Worm (Caenorhabditis elegans) whole organism, midembryonic: Measurements from ENCODE around the gene F58A3.3.

Source experiments
- T22C8.4 ChIP-seq: fragments of 200-800 bp; sonication (Bioruptor generic); IDR thresholded peaks from 2 replicates; pipeline ENCODE4 v1.3.6; 2022; ENCODE audit warnings: missing genetic modification characterization, missing compliant biosample characterization
- cog-1 ChIP-seq: sonication (generic microtip); optimal IDR thresholded peaks from 2 replicates; lab custom pipeline; 2016; ENCODE audit warnings: missing genetic modification characterization, missing compliant biosample characterization
- flt-1 ChIP-seq: fragments of 200-800 bp; sonication (Bioruptor generic); IDR thresholded peaks from 2 replicates; pipeline ENCODE4 v1.3.6; 2022; ENCODE audit warnings: missing genetic modification characterization, missing compliant biosample characterization
- klf-2 ChIP-seq: fragments of 200-800 bp; sonication (Bioruptor generic); conservative IDR thresholded peaks from 2 replicates; pipeline ENCODE4 v1.3.6; 2022; ENCODE audit warnings: missing genetic modification reagents, missing genetic modification characterization, missing compliant biosample characterization
- med-1 ChIP-seq: sonication (generic microtip); optimal IDR thresholded peaks from 2 replicates; lab custom pipeline; 2017; ENCODE audit warnings: missing genetic modification characterization, mild to moderate bottlenecking, missing compliant biosample characterization, antibody characterized with exemption, missing genetic modification reagents; ENCODE audit not compliant: insufficient read depth
- ref-1 ChIP-seq: fragments of 200-800 bp; sonication (Bioruptor generic); conservative IDR thresholded peaks from 2 replicates; pipeline ENCODE4 v1.3.6; 2022; ENCODE audit warnings: missing genetic modification reagents, missing genetic modification characterization, missing compliant biosample characterization
- tab-1 ChIP-seq: fragments of 200-800 bp; sonication (Bioruptor generic); IDR thresholded peaks from 2 replicates; pipeline ENCODE4 v1.3.6; 2022; ENCODE audit warnings: missing genetic modification characterization, missing compliant biosample characterization
- ztf-23 ChIP-seq: fragments of 200-800 bp; sonication (Bioruptor generic); IDR thresholded peaks from 2 replicates; pipeline ENCODE4 v1.3.6; 2022; ENCODE audit warnings: missing genetic modification reagents, missing genetic modification characterization, missing compliant biosample characterization
- ztf-29 ChIP-seq: fragments of 200-800 bp; sonication (Bioruptor generic); IDR thresholded peaks from 2 replicates; pipeline ENCODE4 v1.3.6; 2022; ENCODE audit warnings: missing genetic modification reagents, missing genetic modification characterization, missing compliant biosample characterization

The F58A3.3 gene

DNA sequence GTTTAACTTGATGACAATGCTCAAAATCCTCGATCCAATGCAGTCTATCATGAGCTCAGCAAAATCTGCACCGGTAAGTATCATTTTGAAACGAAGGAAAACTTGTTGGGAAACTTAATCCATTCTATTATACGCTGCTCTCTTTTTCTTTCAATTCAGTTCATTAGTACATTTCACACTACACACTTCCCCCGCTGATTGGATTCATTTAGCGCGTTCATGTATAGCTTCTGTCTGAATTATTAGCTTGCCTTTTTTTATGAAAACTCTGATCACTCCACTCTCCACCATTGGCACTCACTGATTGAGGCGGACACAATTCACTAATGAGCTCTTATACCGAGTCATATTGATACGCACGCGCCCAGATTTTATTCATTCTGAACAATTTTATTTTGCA, 25.8 kb downstream of the F58A3.3 start:
- TF ChIP-seq ref-1 (GFP tag; lab: Robert Waterston, UW), result no peak
- TF ChIP-seq flt-1 (GFP tag; lab: Robert Waterston, UW), result no peak
- TF ChIP-seq cog-1 (tag; lab: Kevin White, UChicago), result no peak
- TF ChIP-seq T22C8.4 (GFP tag; lab: Robert Waterston, UW), result no peak
- no peak for TF ChIP-seq med-1 (GFP tag; lab: Kevin White, UChicago)
- no peak for TF ChIP-seq tab-1 (GFP tag; lab: Robert Waterston, UW)
- TF ChIP-seq ztf-29 (GFP tag; lab: Robert Waterston, UW), result no peak
- TF ChIP-seq klf-2 (GFP tag; lab: Robert Waterston, UW), result no peak
- no peak for TF ChIP-seq ztf-23 (GFP tag; lab: Robert Waterston, UW)

DNA sequence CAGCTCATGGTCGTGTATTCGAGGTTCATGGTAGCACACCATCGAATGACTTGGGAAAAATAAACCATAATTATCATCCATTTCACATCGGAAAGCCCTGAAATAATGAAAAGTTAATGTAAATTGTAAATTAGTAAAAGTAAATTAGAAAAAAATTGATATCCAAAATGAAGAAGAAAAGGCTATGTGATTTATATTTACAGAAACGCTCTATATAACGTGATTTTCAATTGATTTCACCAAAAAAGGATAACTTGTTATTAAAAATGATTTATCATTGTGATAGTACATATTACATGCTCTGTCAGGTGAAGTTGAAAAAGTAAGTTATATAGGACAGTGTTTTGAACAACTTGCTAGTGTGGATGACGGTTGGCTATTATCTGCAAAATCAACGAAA, 30.3 kb downstream of the F58A3.3 start, which contains the start of gene C09F12.3:
C09F12.3 (minus strand) TSS at position 101 of the 400 bp plus-strand sequence.
- TF ChIP-seq klf-2 (GFP tag; lab: Robert Waterston, UW), result no peak

DNA sequence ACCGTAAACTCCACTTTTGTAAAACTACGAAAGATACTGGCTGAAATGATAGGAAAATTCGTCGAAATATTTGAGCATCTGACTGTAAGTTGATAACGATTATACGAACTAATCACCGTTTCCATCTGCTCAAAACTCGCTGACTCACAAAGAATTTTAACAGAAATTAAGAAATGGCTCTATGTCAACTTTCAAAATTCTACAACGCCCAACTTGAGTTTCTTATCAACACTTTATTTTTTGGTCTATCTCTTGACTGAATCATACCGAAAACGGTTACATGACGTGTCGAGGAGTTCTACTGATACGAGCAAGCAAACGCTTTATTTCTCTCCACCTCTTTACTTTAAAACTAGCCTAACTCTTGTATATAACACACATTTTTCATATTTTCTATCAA, 34.7 kb downstream of the F58A3.3 start, which contains the start of gene clc-1:
clc-1 (plus strand) TSS at position 264 of the 400 bp plus-strand sequence.
- no peak for TF ChIP-seq ref-1 (GFP tag; lab: Robert Waterston, UW)
- TF ChIP-seq tab-1 (GFP tag; lab: Robert Waterston, UW), result no peak

DNA sequence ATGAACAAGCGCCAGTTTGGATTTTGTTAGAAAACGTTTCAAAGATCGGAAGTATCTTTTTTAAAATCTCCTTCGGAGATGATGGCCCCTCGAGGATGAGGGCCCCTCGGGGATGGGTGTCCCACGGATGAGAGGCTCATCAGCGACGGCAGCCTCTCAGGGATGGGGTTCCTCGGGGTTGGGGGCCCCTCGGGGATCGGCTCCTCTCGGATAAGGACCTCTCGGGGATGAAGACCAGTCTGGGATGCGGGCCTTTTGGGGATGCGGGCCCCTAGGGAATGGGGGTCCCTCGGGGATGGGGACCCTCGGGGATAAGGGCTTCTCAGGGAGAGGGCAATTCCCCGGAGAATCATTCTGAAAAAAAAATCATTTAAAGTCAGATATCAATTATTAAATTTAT, 37.9 kb downstream of the F58A3.3 start:
- TF ChIP-seq klf-2 (GFP tag; lab: Robert Waterston, UW) (no peak), ztf-23 (GFP tag; lab: Robert Waterston, UW) (no peak), ztf-29 (GFP tag; lab: Robert Waterston, UW) (no peak), T22C8.4 (GFP tag; lab: Robert Waterston, UW) (no peak), ref-1 (GFP tag; lab: Robert Waterston, UW) (no peak), cog-1 (tag; lab: Kevin White, UChicago) (no peak), med-1 (GFP tag; lab: Kevin White, UChicago) (no peak), flt-1 (GFP tag; lab: Robert Waterston, UW) (no peak), tab-1 (GFP tag; lab: Robert Waterston, UW) (no peak)

DNA sequence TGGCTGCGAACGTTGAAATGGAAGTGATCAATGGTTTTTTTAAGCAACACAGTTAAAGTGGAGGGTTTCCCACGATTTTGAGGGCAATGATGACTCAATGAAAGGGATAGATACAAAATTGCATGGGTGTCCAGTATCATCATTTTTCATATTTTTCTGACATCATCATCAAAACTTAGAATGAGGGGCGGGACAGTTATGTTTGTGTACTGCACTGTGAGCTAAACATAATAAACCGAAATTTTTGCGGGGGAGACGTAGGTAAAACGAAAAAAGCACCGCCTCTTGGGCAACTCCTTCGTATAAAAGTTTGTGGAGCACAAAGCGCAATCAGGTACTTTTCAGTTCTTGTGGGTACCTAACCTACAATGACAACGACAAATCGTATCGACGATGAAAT, 41.2 kb downstream of the F58A3.3 start, which contains the start of gene C09F12.2:
C09F12.2 (plus strand) TSS at position 301 of the 400 bp plus-strand sequence.
- TF ChIP-seq cog-1 (tag; lab: Kevin White, UChicago), result no peak
- no peak for TF ChIP-seq ztf-23 (GFP tag; lab: Robert Waterston, UW)
- TF ChIP-seq T22C8.4 (GFP tag; lab: Robert Waterston, UW), result no peak
- no peak for TF ChIP-seq med-1 (GFP tag; lab: Kevin White, UChicago)
- TF ChIP-seq ref-1 (GFP tag; lab: Robert Waterston, UW), result no peak
- TF ChIP-seq flt-1 (GFP tag; lab: Robert Waterston, UW), result no peak
- no peak for TF ChIP-seq klf-2 (GFP tag; lab: Robert Waterston, UW)
- TF ChIP-seq tab-1 (GFP tag; lab: Robert Waterston, UW), result no peak
- TF ChIP-seq ztf-29 (GFP tag; lab: Robert Waterston, UW), result no peak

DNA sequence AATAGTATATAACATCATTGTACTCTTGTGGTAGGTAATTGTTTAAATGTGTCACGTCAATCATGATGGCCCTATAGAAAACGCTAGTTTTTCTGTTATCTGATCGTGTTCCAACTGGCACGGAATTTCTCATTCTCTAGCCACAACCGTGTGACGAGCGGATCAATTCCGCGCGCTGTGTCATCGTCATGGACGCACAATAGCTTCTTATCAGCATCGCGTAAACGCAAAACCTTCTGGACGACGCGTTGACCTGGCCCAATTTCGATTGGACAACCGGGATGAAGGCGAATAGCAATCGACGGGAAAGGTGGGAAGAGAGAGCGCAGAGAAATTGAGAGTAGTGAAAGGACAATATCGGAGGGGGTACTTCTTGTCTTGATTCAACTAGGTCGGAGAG, 44.6 kb downstream of the F58A3.3 start, which contains the start of gene lpr-3:
lpr-3 (plus strand) TSS at position 374 of the 400 bp plus-strand sequence.
- no peak for TF ChIP-seq med-1 (GFP tag; lab: Kevin White, UChicago)
- no peak for TF ChIP-seq klf-2 (GFP tag; lab: Robert Waterston, UW)
- TF ChIP-seq cog-1 (tag; lab: Kevin White, UChicago), result no peak
- TF ChIP-seq ref-1 (GFP tag; lab: Robert Waterston, UW), result no peak
- no peak for TF ChIP-seq ztf-23 (GFP tag; lab: Robert Waterston, UW)
- TF ChIP-seq flt-1 (GFP tag; lab: Robert Waterston, UW), result no peak
- TF ChIP-seq tab-1 (GFP tag; lab: Robert Waterston, UW), result no peak
- no peak for TF ChIP-seq ztf-29 (GFP tag; lab: Robert Waterston, UW)
- no peak for TF ChIP-seq T22C8.4 (GFP tag; lab: Robert Waterston, UW)

DNA sequence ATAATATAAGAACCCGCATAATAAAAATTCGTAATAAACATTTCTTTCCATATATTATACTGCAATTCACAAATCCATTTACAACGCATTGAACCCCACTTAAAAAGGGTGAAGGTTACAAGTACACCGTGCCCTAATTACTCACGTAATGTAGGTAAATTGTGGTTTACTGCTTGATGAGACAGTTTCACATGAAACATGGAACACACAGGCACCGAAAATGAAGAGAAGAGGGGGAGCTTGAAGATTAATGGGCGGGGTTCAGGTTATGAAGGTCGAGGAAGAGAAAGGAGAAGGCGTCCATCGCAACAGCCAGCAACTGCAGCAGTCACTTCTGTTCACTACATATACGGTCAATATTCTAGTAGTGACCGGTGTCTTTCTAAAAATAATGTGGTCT, 47.3 kb downstream of the F58A3.3 start, which contains the start of gene lpr-6:
lpr-6 (plus strand) TSS at position 251 of the 400 bp plus-strand sequence.
- TF ChIP-seq ztf-29 (GFP tag; lab: Robert Waterston, UW) (no peak), tab-1 (GFP tag; lab: Robert Waterston, UW) (no peak), ztf-23 (GFP tag; lab: Robert Waterston, UW) (no peak), med-1 (GFP tag; lab: Kevin White, UChicago) (no peak), klf-2 (GFP tag; lab: Robert Waterston, UW) (no peak), cog-1 (tag; lab: Kevin White, UChicago) (no peak), ref-1 (GFP tag; lab: Robert Waterston, UW) (no peak), flt-1 (GFP tag; lab: Robert Waterston, UW) (no peak), T22C8.4 (GFP tag; lab: Robert Waterston, UW) (no peak)

DNA sequence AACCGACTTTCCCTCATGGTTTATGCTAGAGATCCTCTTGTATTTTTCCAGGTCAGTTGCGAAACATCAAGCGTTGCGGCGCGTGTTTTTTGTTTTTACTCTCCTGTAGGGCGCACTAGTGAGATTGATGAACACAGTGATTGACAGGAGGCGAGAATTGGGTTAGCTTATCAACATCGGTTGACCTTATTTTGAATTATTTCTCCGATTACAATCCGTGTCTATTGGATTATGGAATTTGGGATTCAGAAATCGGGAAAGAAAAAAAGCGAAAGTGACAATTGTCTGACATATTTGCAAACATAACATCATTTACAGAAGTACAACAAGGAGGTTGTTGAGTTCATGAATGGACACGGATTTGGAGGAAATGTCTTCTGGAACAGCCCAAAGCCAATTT, 48.5 kb downstream of the F58A3.3 start:
- TF ChIP-seq med-1 (GFP tag; lab: Kevin White, UChicago) (no peak), klf-2 (GFP tag; lab: Robert Waterston, UW) (no peak), tab-1 (GFP tag; lab: Robert Waterston, UW) (no peak), T22C8.4 (GFP tag; lab: Robert Waterston, UW) (no peak), ztf-29 (GFP tag; lab: Robert Waterston, UW) (no peak), flt-1 (GFP tag; lab: Robert Waterston, UW) (no peak), ztf-23 (GFP tag; lab: Robert Waterston, UW) (no peak), ref-1 (GFP tag; lab: Robert Waterston, UW) (no peak), cog-1 (tag; lab: Kevin White, UChicago) (no peak)

DNA sequence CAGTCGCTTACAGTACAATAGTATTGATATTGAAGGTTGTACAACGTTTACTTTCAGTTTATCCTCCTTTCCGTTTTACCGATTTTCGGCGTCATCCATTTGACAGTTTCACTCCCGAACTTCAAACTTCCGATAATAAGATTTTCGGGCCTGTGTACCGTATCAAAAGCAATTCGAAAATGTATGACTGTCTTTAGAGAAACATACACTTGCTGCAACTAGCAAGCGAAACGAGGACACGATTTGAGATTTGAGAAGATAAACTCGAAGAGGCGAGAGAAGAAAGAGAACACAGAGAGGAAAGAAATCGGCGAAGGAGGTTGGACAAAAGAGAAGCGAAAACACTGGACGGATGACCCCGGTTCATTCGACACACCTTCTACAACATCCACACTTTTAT, 49.5 kb downstream of the F58A3.3 start, which contains the start of gene lpr-5:
lpr-5 (plus strand) TSS at position 220 of the 400 bp plus-strand sequence.
- TF ChIP-seq cog-1 (tag; lab: Kevin White, UChicago) (no peak), med-1 (GFP tag; lab: Kevin White, UChicago) (no peak), ztf-23 (GFP tag; lab: Robert Waterston, UW) (no peak), flt-1 (GFP tag; lab: Robert Waterston, UW) (no peak), ztf-29 (GFP tag; lab: Robert Waterston, UW) (no peak), ref-1 (GFP tag; lab: Robert Waterston, UW) (no peak), tab-1 (GFP tag; lab: Robert Waterston, UW) (no peak), T22C8.4 (GFP tag; lab: Robert Waterston, UW) (no peak), klf-2 (GFP tag; lab: Robert Waterston, UW) (no peak)
